Worm (Caenorhabditis elegans) whole organism, mixed stage, embryonic: Measurements from ENCODE around the gene eef-1A.2.
A peak's percentile ranks its signal among the peaks of the same experiment; 100 is the strongest.

ENCODE experiments used
- M03D4.4 ChIP-seq: sonication (generic microtip); optimal IDR thresholded peaks from 2 replicates; lab custom pipeline; 2017; ENCODE audit warnings: mild to moderate bottlenecking, missing genetic modification characterization, missing compliant biosample characterization
- blmp-1 ChIP-seq: fragments of 150-350 bp; optimal IDR thresholded peaks from 2 replicates; lab custom pipeline; 2014; ENCODE audit warnings: missing biosample characterization, missing genetic modification characterization
- ceh-39 ChIP-seq: fragments of 150-350 bp; optimal IDR thresholded peaks from 2 replicates; lab custom pipeline; 2014; ENCODE audit warnings: missing biosample characterization, missing genetic modification characterization
- ceh-43 ChIP-seq: fragments of 200-800 bp; sonication (Bioruptor generic); optimal IDR thresholded peaks from 2 replicates; lab custom pipeline; 2018; ENCODE audit warnings: mild to moderate bottlenecking, missing genetic modification characterization, moderate library complexity, missing compliant biosample characterization
- ceh-83 ChIP-seq: fragments of 200-800 bp; sonication (Bioruptor generic); optimal IDR thresholded peaks from 2 replicates; lab custom pipeline; 2018; ENCODE audit warnings: mild to moderate bottlenecking, missing genetic modification characterization, missing compliant biosample characterization
- ces-1 ChIP-seq: fragments of 150-350 bp; optimal IDR thresholded peaks from 2 replicates; lab custom pipeline; 2014; ENCODE audit warnings: missing biosample characterization, missing genetic modification reagents, missing genetic modification characterization
- cnd-1 ChIP-seq: fragments of 200-800 bp; sonication (Bioruptor generic); optimal IDR thresholded peaks from 2 replicates; lab custom pipeline; 2018; ENCODE audit warnings: mild to moderate bottlenecking, missing genetic modification characterization, missing compliant biosample characterization
- drap-1 ChIP-seq: fragments of 200-800 bp; sonication (Bioruptor generic); optimal IDR thresholded peaks from 3 replicates; lab custom pipeline; 2018; ENCODE audit warnings: mild to moderate bottlenecking, missing genetic modification characterization, missing compliant biosample characterization
- elt-1 ChIP-seq: sonication (generic microtip); optimal IDR thresholded peaks from 2 replicates; lab custom pipeline; 2017; ENCODE audit warnings: missing genetic modification characterization, mild to moderate bottlenecking, missing compliant biosample characterization, antibody characterized with exemption, moderate library complexity, borderline replicate concordance; ENCODE audit not compliant: insufficient read depth
- elt-3 ChIP-seq: fragments of 150-350 bp; optimal IDR thresholded peaks from 2 replicates; lab custom pipeline; 2014; ENCODE audit warnings: missing biosample characterization, missing genetic modification characterization
- flh-1 ChIP-seq: fragments of 200-800 bp; sonication (Bioruptor generic); optimal IDR thresholded peaks from 2 replicates; lab custom pipeline; 2018; ENCODE audit warnings: mild to moderate bottlenecking, missing genetic modification characterization, moderate library complexity, missing compliant biosample characterization
- ham-2 ChIP-seq: fragments of 200-800 bp; sonication (Bioruptor generic); optimal IDR thresholded peaks from 2 replicates; lab custom pipeline; 2018; ENCODE audit warnings: mild to moderate bottlenecking, missing genetic modification characterization, missing compliant biosample characterization
- hlh-1 ChIP-seq: fragments of 150-350 bp; optimal IDR thresholded peaks from 2 replicates; lab custom pipeline; 2014; ENCODE audit warnings: missing biosample characterization, missing genetic modification reagents, missing genetic modification characterization
- lin-13 ChIP-seq: fragments of 150-350 bp; optimal IDR thresholded peaks from 2 replicates; lab custom pipeline; 2014; ENCODE audit warnings: missing biosample characterization, missing genetic modification characterization
- lin-32 ChIP-seq: fragments of 200-800 bp; sonication (Bioruptor generic); optimal IDR thresholded peaks from 2 replicates; lab custom pipeline; 2018; ENCODE audit warnings: mild to moderate bottlenecking, missing genetic modification characterization, missing compliant biosample characterization
- lsy-2 ChIP-seq: fragments of 150-350 bp; optimal IDR thresholded peaks from 2 replicates; lab custom pipeline; 2014; ENCODE audit warnings: missing biosample characterization, missing genetic modification characterization
- mab-5 ChIP-seq: fragments of 150-350 bp; optimal IDR thresholded peaks from 2 replicates; lab custom pipeline; 2014; ENCODE audit warnings: missing biosample characterization, missing genetic modification characterization
- mep-1 ChIP-seq: fragments of 150-350 bp; optimal IDR thresholded peaks from 2 replicates; lab custom pipeline; 2017; ENCODE audit warnings: missing biosample characterization, missing genetic modification reagents, missing genetic modification characterization, inconsistent platforms
- nhr-12 ChIP-seq: fragments of 150-350 bp; optimal IDR thresholded peaks from 2 replicates; lab custom pipeline; 2014; ENCODE audit warnings: missing biosample characterization, missing genetic modification characterization
- nhr-2 ChIP-seq: fragments of 150-350 bp; optimal IDR thresholded peaks from 2 replicates; lab custom pipeline; 2014; ENCODE audit warnings: missing biosample characterization, missing genetic modification characterization
- nhr-237 ChIP-seq: fragments of 150-350 bp; optimal IDR thresholded peaks from 2 replicates; lab custom pipeline; 2014; ENCODE audit warnings: missing biosample characterization, missing genetic modification characterization
- nhr-76 ChIP-seq: sonication (generic microtip); optimal IDR thresholded peaks from 2 replicates; lab custom pipeline; 2017; ENCODE audit warnings: missing biosample characterization, missing genetic modification characterization
- pha-4 ChIP-seq: fragments of 150-350 bp; optimal IDR thresholded peaks from 2 replicates; lab custom pipeline; 2018; ENCODE audit warnings: missing biosample characterization, missing genetic modification reagents, missing genetic modification characterization
- sem-2 ChIP-seq: fragments of 200-800 bp; sonication (Bioruptor generic); optimal IDR thresholded peaks from 2 replicates; lab custom pipeline; 2018; ENCODE audit warnings: mild to moderate bottlenecking, missing genetic modification characterization, missing compliant biosample characterization
- snpc-4 ChIP-seq: fragments of 150-350 bp; optimal IDR thresholded peaks from 2 replicates; lab custom pipeline; 2014; ENCODE audit warnings: missing biosample characterization, missing genetic modification characterization
- sptf-1 ChIP-seq: sonication (generic microtip); optimal IDR thresholded peaks from 2 replicates; lab custom pipeline; 2017; ENCODE audit warnings: mild to moderate bottlenecking, missing genetic modification characterization, moderate library complexity, missing compliant biosample characterization
- tbx-8 ChIP-seq: fragments of 200-800 bp; sonication (Bioruptor generic); optimal IDR thresholded peaks from 2 replicates; lab custom pipeline; 2018; ENCODE audit warnings: mild to moderate bottlenecking, missing genetic modification characterization, moderate library complexity, missing compliant biosample characterization
- unc-120 ChIP-seq: sonication (generic microtip); optimal IDR thresholded peaks from 2 replicates; lab custom pipeline; 2017; ENCODE audit warnings: missing genetic modification characterization, missing compliant biosample characterization; ENCODE audit not compliant: poor library complexity, severe bottlenecking
- unc-39 ChIP-seq: fragments of 150-350 bp; optimal IDR thresholded peaks from 2 replicates; lab custom pipeline; 2014; ENCODE audit warnings: missing biosample characterization, missing genetic modification characterization
- unc-62 ChIP-seq: fragments of 150-350 bp; optimal IDR thresholded peaks from 2 replicates; lab custom pipeline; 2014; ENCODE audit warnings: missing biosample characterization, missing genetic modification reagents, missing genetic modification characterization
- zip-8 ChIP-seq: fragments of 150-350 bp; optimal IDR thresholded peaks from 2 replicates; lab custom pipeline; 2014; ENCODE audit warnings: missing biosample characterization, missing genetic modification characterization
- ztf-11 ChIP-seq: fragments of 150-350 bp; optimal IDR thresholded peaks from 2 replicates; lab custom pipeline; 2014; ENCODE audit warnings: missing biosample characterization, missing genetic modification characterization

eef-1A.2 gene

DNA sequence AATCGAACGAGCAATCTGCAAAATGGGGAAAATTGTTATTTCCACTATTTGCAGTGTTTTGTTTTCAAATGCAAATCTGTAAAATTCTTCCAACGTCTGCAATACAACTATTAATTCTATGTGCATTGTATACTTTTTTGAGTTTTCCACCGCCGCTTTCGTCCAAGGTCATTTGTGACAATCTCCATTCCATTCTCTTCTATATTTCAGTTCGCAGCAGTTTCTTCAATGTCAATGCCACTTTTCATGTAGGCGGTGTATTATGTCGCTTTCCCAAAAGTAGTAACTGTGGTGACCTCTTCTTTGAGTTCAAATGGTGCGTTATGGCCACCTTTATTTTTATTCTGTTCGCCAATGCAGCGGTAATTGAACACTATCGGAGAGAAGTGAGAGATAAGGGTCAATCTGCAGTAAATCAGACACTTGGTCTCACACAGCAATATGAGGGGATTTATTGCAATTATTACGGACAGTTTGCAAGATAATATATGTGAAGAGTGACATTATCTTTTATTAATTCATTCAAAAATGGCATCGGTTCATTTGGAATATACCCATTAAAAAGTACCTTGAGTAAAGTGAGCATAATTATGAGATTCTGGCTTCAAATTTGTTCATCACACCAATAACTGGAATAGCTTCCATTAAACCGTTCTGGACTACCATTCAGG lies 3.3 kb downstream of the eef-1A.2 start:
- no peak for TF ChIP-seq sem-2 (GFP tag; lab: Kevin White, UChicago)
- TF ChIP-seq ham-2 (GFP tag; lab: Kevin White, UChicago), result no peak
- TF ChIP-seq lin-13, result no peak
- TF ChIP-seq elt-1, result peak; percentile 83
- TF ChIP-seq ceh-83, result no peak
- TF ChIP-seq M03D4.4, result no peak
- TF ChIP-seq tbx-8 (GFP tag; lab: Kevin White, UChicago), result no peak
- TF ChIP-seq sptf-1 (tag; lab: Kevin White, UChicago), result no peak
- no peak for TF ChIP-seq elt-3 (tag; lab: Kevin White, UChicago)
- TF ChIP-seq mab-5 (tag; lab: Kevin White, UChicago), result no peak
- no peak for TF ChIP-seq drap-1 (GFP tag; lab: Kevin White, UChicago)
- TF ChIP-seq cnd-1 (tag; lab: Kevin White, UChicago), result no peak
- no peak for TF ChIP-seq unc-120 (tag; lab: Kevin White, UChicago)
- no peak for TF ChIP-seq lin-32 (GFP tag; lab: Kevin White, UChicago)
- no peak for TF ChIP-seq ces-1 (GFP tag; lab: Kevin White, UChicago)
- TF ChIP-seq snpc-4 (tag; lab: Kevin White, UChicago), result no peak
- no peak for TF ChIP-seq ceh-43 (GFP tag; lab: Kevin White, UChicago)
- no peak for TF ChIP-seq flh-1 (GFP tag; lab: Kevin White, UChicago)
- TF ChIP-seq hlh-1 (tag; lab: Kevin White, UChicago), result no peak
- TF ChIP-seq lsy-2 (tag; lab: Kevin White, UChicago), result no peak
- TF ChIP-seq nhr-76 (tag; lab: Kevin White, UChicago), result no peak
- TF ChIP-seq blmp-1 (tag; lab: Kevin White, UChicago), result no peak
- TF ChIP-seq nhr-2 (tag; lab: Kevin White, UChicago), result peak; percentile 40
- TF ChIP-seq mep-1, result no peak
- no peak for TF ChIP-seq nhr-237 (tag; lab: Kevin White, UChicago)
- peak; percentile 43 for TF ChIP-seq unc-62 (GFP tag; lab: Kevin White, UChicago)

ce11 chrX:7827989-7828388 lies 4.5 kb downstream of the eef-1A.2 start:
- no peak for TF ChIP-seq nhr-76 (tag; lab: Kevin White, UChicago)
- no peak for TF ChIP-seq ceh-39 (tag; lab: Kevin White, UChicago)
- no peak for TF ChIP-seq ceh-43 (GFP tag; lab: Kevin White, UChicago)
- TF ChIP-seq lin-32 (GFP tag; lab: Kevin White, UChicago), result no peak
- TF ChIP-seq nhr-237 (tag; lab: Kevin White, UChicago), result no peak
- TF ChIP-seq elt-1, result no peak
- no peak for TF ChIP-seq mep-1
- TF ChIP-seq M03D4.4, result no peak
- no peak for TF ChIP-seq unc-39 (tag; lab: Kevin White, UChicago)
- TF ChIP-seq ceh-83, result no peak
- no peak for TF ChIP-seq lsy-2 (tag; lab: Kevin White, UChicago)
- TF ChIP-seq ztf-11 (tag; lab: Kevin White, UChicago), result no peak
- no peak for TF ChIP-seq snpc-4 (tag; lab: Kevin White, UChicago)
- TF ChIP-seq cnd-1 (tag; lab: Kevin White, UChicago), result no peak
- TF ChIP-seq blmp-1 (tag; lab: Kevin White, UChicago), result no peak
- no peak for TF ChIP-seq mab-5 (tag; lab: Kevin White, UChicago)
- TF ChIP-seq drap-1 (GFP tag; lab: Kevin White, UChicago), result no peak
- TF ChIP-seq zip-8 (tag; lab: Kevin White, UChicago), result no peak
- no peak for TF ChIP-seq elt-3 (tag; lab: Kevin White, UChicago)
- TF ChIP-seq ces-1 (GFP tag; lab: Kevin White, UChicago), result no peak

DNA sequence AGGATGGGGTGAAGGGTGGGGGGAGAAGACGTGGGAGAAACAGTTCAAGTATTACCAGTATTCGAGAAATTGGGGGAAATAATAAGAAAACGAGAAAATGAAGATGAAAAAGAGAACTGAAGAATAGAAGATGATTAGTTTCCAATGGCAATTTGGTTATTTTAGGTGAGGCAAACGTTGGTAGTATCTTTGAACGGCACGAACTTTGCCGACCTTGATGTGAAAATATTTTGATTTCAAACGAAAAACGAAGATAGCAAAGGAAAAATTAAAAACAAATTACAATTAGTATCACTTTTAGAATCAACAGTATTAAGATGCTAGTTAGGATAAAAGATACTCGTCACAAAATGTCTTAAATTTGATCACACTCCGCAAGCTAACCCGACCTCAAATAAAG lies 10.7 kb downstream of the eef-1A.2 start, which contains the start of gene sul-3:
TSS of gene sul-3 (minus strand) at position 101 of the 400 bp plus-strand sequence.
- TF ChIP-seq flh-1 (GFP tag; lab: Kevin White, UChicago), result no peak
- no peak for TF ChIP-seq lsy-2 (tag; lab: Kevin White, UChicago)
- TF ChIP-seq elt-1, result no peak
- no peak for TF ChIP-seq unc-120 (tag; lab: Kevin White, UChicago)
- TF ChIP-seq cnd-1 (tag; lab: Kevin White, UChicago), result no peak
- TF ChIP-seq pha-4, result no peak
- TF ChIP-seq unc-39 (tag; lab: Kevin White, UChicago), result no peak
- TF ChIP-seq hlh-1 (tag; lab: Kevin White, UChicago), result no peak
- TF ChIP-seq nhr-237 (tag; lab: Kevin White, UChicago), result no peak
- TF ChIP-seq ces-1 (GFP tag; lab: Kevin White, UChicago), result no peak
- TF ChIP-seq mab-5 (tag; lab: Kevin White, UChicago), result no peak
- no peak for TF ChIP-seq blmp-1 (tag; lab: Kevin White, UChicago)
- no peak for TF ChIP-seq ham-2 (GFP tag; lab: Kevin White, UChicago)
- no peak for TF ChIP-seq mep-1
- no peak for TF ChIP-seq drap-1 (GFP tag; lab: Kevin White, UChicago)
- no peak for TF ChIP-seq nhr-12 (tag; lab: Kevin White, UChicago)
- TF ChIP-seq, all 35 proteins: peak for 0
